Worm (Caenorhabditis elegans) whole organism, young adult: Measurements from ENCODE around the gene F29B9.12.

Experiments
- B0261.1 ChIP-seq: sonication (generic microtip); optimal IDR thresholded peaks from 2 replicates; lab custom pipeline; 2016; ENCODE audit warnings: mild to moderate bottlenecking, missing genetic modification characterization, moderate library complexity, missing compliant biosample characterization
- B0336.3 ChIP-seq: fragments of 200-800 bp; sonication (Bioruptor generic); IDR thresholded peaks from 2 replicates; pipeline ENCODE4 v1.3.6; 2022; ENCODE audit warnings: missing genetic modification characterization, missing compliant biosample characterization
- C17E4.6 ChIP-seq: fragments of 200-800 bp; sonication (Bioruptor generic); IDR thresholded peaks from 2 replicates; pipeline ENCODE4 v1.3.6; 2022; ENCODE audit warnings: missing genetic modification reagents, missing genetic modification characterization, missing compliant biosample characterization
- D2030.7 ChIP-seq: fragments of 200-800 bp; sonication (Bioruptor generic); IDR thresholded peaks from 2 replicates; pipeline ENCODE4 v1.3.6; 2022; ENCODE audit warnings: missing genetic modification reagents, missing genetic modification characterization, missing compliant biosample characterization
- F49E8.2 ChIP-seq: sonication (generic microtip); optimal IDR thresholded peaks from 3 replicates; lab custom pipeline; 2017; ENCODE audit warnings: missing genetic modification characterization, mild to moderate bottlenecking, missing compliant biosample characterization, antibody characterized with exemption, moderate library complexity; ENCODE audit not compliant: insufficient read depth
- F55B11.4 ChIP-seq: sonication (generic microtip); optimal IDR thresholded peaks from 2 replicates; lab custom pipeline; 2016; ENCODE audit warnings: missing compliant biosample characterization, missing genetic modification characterization, borderline replicate concordance; ENCODE audit not compliant: insufficient read depth
- T07F8.4 ChIP-seq: sonication (generic microtip); optimal IDR thresholded peaks from 2 replicates; lab custom pipeline; 2016; ENCODE audit warnings: mild to moderate bottlenecking, missing genetic modification characterization, moderate library complexity, missing compliant biosample characterization
- T26A5.8 ChIP-seq: sonication (generic microtip); optimal IDR thresholded peaks from 2 replicates; lab custom pipeline; 2016; ENCODE audit warnings: missing genetic modification characterization, missing compliant biosample characterization
- Y53F4B.3 ChIP-seq: fragments of 200-800 bp; sonication (Bioruptor generic); IDR thresholded peaks from 2 replicates; pipeline ENCODE4 v1.3.6; 2022; ENCODE audit warnings: missing genetic modification reagents, missing genetic modification characterization, missing compliant biosample characterization
- Y53G8AR.9 ChIP-seq: fragments of 200-800 bp; sonication (Bioruptor generic); conservative IDR thresholded peaks from 2 replicates; pipeline ENCODE4 v1.3.6; 2022; ENCODE audit warnings: missing genetic modification reagents, missing genetic modification characterization, missing compliant biosample characterization
- Y56A3A.18 ChIP-seq: fragments of 200-800 bp; sonication (Bioruptor generic); IDR thresholded peaks from 2 replicates; pipeline ENCODE4 v1.3.6; 2022; ENCODE audit warnings: missing genetic modification reagents, missing genetic modification characterization, missing compliant biosample characterization
- Y95B8A.8 ChIP-seq: fragments of 200-800 bp; sonication (Bioruptor generic); IDR thresholded peaks from 2 replicates; pipeline ENCODE4 v1.3.6; 2022; ENCODE audit warnings: missing genetic modification reagents, missing genetic modification characterization, missing compliant biosample characterization
- aptf-2 ChIP-seq: fragments of 200-800 bp; sonication (Bioruptor generic); conservative IDR thresholded peaks from 2 replicates; pipeline ENCODE4 v1.3.6; 2022; ENCODE audit warnings: missing genetic modification reagents, missing genetic modification characterization, missing compliant biosample characterization
- atf-7 ChIP-seq: sonication (generic microtip); optimal IDR thresholded peaks from 2 replicates; lab custom pipeline; 2017; ENCODE audit warnings: mild to moderate bottlenecking, missing genetic modification characterization, missing compliant biosample characterization
- athp-1 ChIP-seq: sonication (generic microtip); optimal IDR thresholded peaks from 2 replicates; lab custom pipeline; 2017; ENCODE audit warnings: mild to moderate bottlenecking, missing genetic modification characterization, missing compliant biosample characterization
- attf-3 ChIP-seq: fragments of 200-800 bp; sonication (Bioruptor generic); conservative IDR thresholded peaks from 2 replicates; pipeline ENCODE4 v1.3.6; 2022; ENCODE audit warnings: missing genetic modification reagents, missing genetic modification characterization, missing compliant biosample characterization
- attf-6 ChIP-seq: fragments of 200-800 bp; sonication (Bioruptor generic); IDR thresholded peaks from 2 replicates; pipeline ENCODE4 v1.3.6; 2022; ENCODE audit warnings: missing genetic modification reagents, missing genetic modification characterization, missing compliant biosample characterization
- ceh-100 ChIP-seq: fragments of 200-800 bp; sonication (Bioruptor generic); IDR thresholded peaks from 2 replicates; pipeline ENCODE4 v1.3.6; 2022; ENCODE audit warnings: missing genetic modification reagents, missing genetic modification characterization, missing compliant biosample characterization
- chd-7 ChIP-seq: sonication (generic microtip); optimal IDR thresholded peaks from 2 replicates; lab custom pipeline; 2016; ENCODE audit warnings: mild to moderate bottlenecking, missing genetic modification characterization, moderate library complexity, missing compliant biosample characterization
- dox-1 ChIP-seq: fragments of 200-800 bp; sonication (Bioruptor generic); IDR thresholded peaks from 2 replicates; pipeline ENCODE4 v1.3.6; 2022; ENCODE audit warnings: missing genetic modification reagents, missing genetic modification characterization, missing compliant biosample characterization
- egl-44 ChIP-seq: fragments of 200-800 bp; sonication (Bioruptor generic); IDR thresholded peaks from 2 replicates; pipeline ENCODE4 v1.3.6; 2022; ENCODE audit warnings: missing genetic modification reagents, missing genetic modification characterization, missing compliant biosample characterization
- ekl-4 ChIP-seq: fragments of 200-800 bp; sonication (Bioruptor generic); IDR thresholded peaks from 2 replicates; pipeline ENCODE4 v1.3.6; 2022; ENCODE audit warnings: missing genetic modification reagents, missing genetic modification characterization, missing compliant biosample characterization
- fkh-3 ChIP-seq: sonication (generic microtip); optimal IDR thresholded peaks from 2 replicates; lab custom pipeline; 2016; ENCODE audit warnings: mild to moderate bottlenecking, missing genetic modification characterization, missing compliant biosample characterization
- hlh-12 ChIP-seq: sonication (generic microtip); optimal IDR thresholded peaks from 2 replicates; lab custom pipeline; 2016; ENCODE audit warnings: missing genetic modification characterization, missing compliant biosample characterization
- hmg-20 ChIP-seq: fragments of 200-800 bp; sonication (Bioruptor generic); IDR thresholded peaks from 2 replicates; pipeline ENCODE4 v1.3.6; 2022; ENCODE audit warnings: missing genetic modification reagents, missing genetic modification characterization, missing compliant biosample characterization
- hrde-1 ChIP-seq: sonication (generic microtip); optimal IDR thresholded peaks from 2 replicates; lab custom pipeline; 2016; ENCODE audit warnings: missing genetic modification characterization, mild to moderate bottlenecking, missing compliant biosample characterization, moderate library complexity, missing genotype, missing genetic modification reagents, borderline replicate concordance
- hsf-1 ChIP-seq: fragments of 200-800 bp; sonication (Bioruptor generic); IDR thresholded peaks from 2 replicates; pipeline ENCODE4 v1.3.6; 2022; ENCODE audit warnings: missing genetic modification reagents, missing genetic modification characterization, missing compliant biosample characterization
- lin-35 ChIP-seq, 3 experiments: fragments of 150-350 bp in 2 of 3; sonication (generic microtip) in 1 of 3; optimal IDR thresholded peaks; 2 replicates each; lab custom pipeline; 2014 to 2018; ENCODE audit warnings: missing biosample characterization in 3 of 3, missing genetic modification characterization in 3 of 3, missing genetic modification reagents in 3 of 3
- lin-40 ChIP-seq: sonication (generic microtip); optimal IDR thresholded peaks from 2 replicates; lab custom pipeline; 2016; ENCODE audit warnings: missing genetic modification characterization, mild to moderate bottlenecking, missing compliant biosample characterization, missing genotype, missing genetic modification reagents
- lsl-1 ChIP-seq: fragments of 200-800 bp; sonication (Bioruptor generic); optimal IDR thresholded peaks from 2 replicates; lab custom pipeline; 2018; ENCODE audit warnings: mild to moderate bottlenecking, missing genetic modification characterization, moderate library complexity, missing compliant biosample characterization
- lsy-27 ChIP-seq: sonication (generic microtip); optimal IDR thresholded peaks from 2 replicates; lab custom pipeline; 2017; ENCODE audit warnings: missing genetic modification characterization, mild to moderate bottlenecking, missing compliant biosample characterization, antibody characterized with exemption, missing genotype, borderline replicate concordance; ENCODE audit not compliant: insufficient read depth
- madf-6 ChIP-seq: fragments of 200-800 bp; sonication (Bioruptor generic); IDR thresholded peaks from 2 replicates; pipeline ENCODE4 v1.3.6; 2022; ENCODE audit warnings: missing genetic modification reagents, missing genetic modification characterization, missing compliant biosample characterization
- mcd-1 ChIP-seq: fragments of 200-800 bp; sonication (Bioruptor generic); IDR thresholded peaks from 2 replicates; pipeline ENCODE4 v1.3.6; 2022; ENCODE audit warnings: missing genetic modification reagents, missing genetic modification characterization, missing compliant biosample characterization
- nfya-2 ChIP-seq: fragments of 200-800 bp; sonication (Bioruptor generic); IDR thresholded peaks from 2 replicates; pipeline ENCODE4 v1.3.6; 2022; ENCODE audit warnings: missing genetic modification reagents, missing genetic modification characterization, missing compliant biosample characterization
- nfyb-1 ChIP-seq: fragments of 200-800 bp; sonication (Bioruptor generic); IDR thresholded peaks from 2 replicates; pipeline ENCODE4 v1.3.6; 2022; ENCODE audit warnings: missing genetic modification reagents, missing genetic modification characterization, missing compliant biosample characterization
- nhr-179 ChIP-seq: sonication (generic microtip); optimal IDR thresholded peaks from 2 replicates; lab custom pipeline; 2016; ENCODE audit warnings: mild to moderate bottlenecking, missing genetic modification characterization, missing compliant biosample characterization
- nhr-80 ChIP-seq: sonication (generic microtip); optimal IDR thresholded peaks from 2 replicates; lab custom pipeline; 2016; ENCODE audit warnings: missing genetic modification characterization, missing compliant biosample characterization
- sdz-38 ChIP-seq: sonication (generic microtip); optimal IDR thresholded peaks from 2 replicates; lab custom pipeline; 2016; ENCODE audit warnings: missing genotype, missing genetic modification characterization, missing compliant biosample characterization
- snpc-1.3 ChIP-seq: sonication (generic microtip); optimal IDR thresholded peaks from 2 replicates; lab custom pipeline; 2017; ENCODE audit warnings: missing genetic modification characterization, mild to moderate bottlenecking, missing compliant biosample characterization, antibody characterized with exemption, moderate library complexity, missing genotype, missing genetic modification reagents; ENCODE audit not compliant: insufficient read depth
- snpc-3.4 ChIP-seq: sonication (generic microtip); optimal IDR thresholded peaks from 2 replicates; lab custom pipeline; 2017; ENCODE audit warnings: missing genetic modification characterization, mild to moderate bottlenecking, missing compliant biosample characterization, antibody characterized with exemption, moderate library complexity, missing genotype, missing genetic modification reagents
- tbp1 ChIP-seq: fragments of 200-800 bp; sonication (Bioruptor generic); optimal IDR thresholded peaks from 2 replicates; lab custom pipeline; 2018; ENCODE audit warnings: mild to moderate bottlenecking, missing genetic modification characterization, missing compliant biosample characterization
- unc-62 ChIP-seq: fragments of 150-350 bp; optimal IDR thresholded peaks from 2 replicates; lab custom pipeline; 2014; ENCODE audit warnings: missing biosample characterization, missing genetic modification reagents, missing genetic modification characterization
- xnd-1 ChIP-seq: sonication (generic microtip); optimal IDR thresholded peaks from 2 replicates; lab custom pipeline; 2016; ENCODE audit warnings: missing genotype, missing genetic modification reagents, missing genetic modification characterization, missing compliant biosample characterization
- zim-3 ChIP-seq: sonication (generic microtip); optimal IDR thresholded peaks from 2 replicates; lab custom pipeline; 2017; ENCODE audit warnings: mild to moderate bottlenecking, missing genetic modification characterization, moderate library complexity, missing compliant biosample characterization

F29B9.12 gene

DNA sequence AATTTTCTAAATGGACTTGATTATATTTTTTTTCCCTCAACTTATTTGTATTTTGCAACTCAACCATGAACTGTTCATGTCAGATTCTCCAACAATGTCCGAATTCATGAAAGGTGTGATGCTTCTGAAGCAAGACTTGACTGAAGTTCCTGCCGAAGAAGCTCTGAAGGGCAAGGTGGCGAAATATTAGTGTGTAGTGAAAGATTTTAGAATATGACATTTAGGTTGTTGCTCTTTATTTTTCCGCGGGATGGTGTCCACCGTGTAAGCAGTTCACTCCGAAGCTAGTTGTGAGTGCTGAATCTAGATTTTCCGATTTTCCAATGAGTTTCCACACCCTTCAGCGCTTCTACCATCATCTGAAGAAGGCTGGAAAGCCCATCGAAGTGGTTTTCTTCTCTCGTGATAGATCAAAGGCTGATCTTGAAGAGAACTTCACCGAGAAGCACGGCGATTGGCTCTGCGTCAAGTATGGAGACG is 16.9 kb upstream of the F29B9.12 start, which contains the start of gene F29B9.5 (continued):
- TF ChIP-seq F49E8.2 (peak; percentile 75), attf-6 (no peak), hlh-12 (tag; lab: Kevin White, UChicago) (no peak), Y53G8AR.9 (peak; percentile 80), nfya-2 (GFP tag; lab: Robert Waterston, UW) (0 out of 2 replicates have a peak, but pooled peaks have one; percentile 22), fkh-3 (tag; lab: Kevin White, UChicago) (peak; percentile 47), mcd-1 (GFP tag; lab: Robert Waterston, UW) (peak; percentile 31; the same call in 1 of the 2 replicates), zim-3 (tag; lab: Kevin White, UChicago) (peak; percentile 13), athp-1 (no peak), hsf-1 (GFP tag; lab: Robert Waterston, UW) (peak; percentile 77), tbp1 (GFP tag; lab: Kevin White, UChicago) (no peak), attf-3 (no peak), B0336.3 (GFP tag; lab: Robert Waterston, UW) (peak; percentile 86), lin-35 (GFP tag; optimal IDR thresholded peaks at IDR 0.05; lab: Kevin White, UChicago) (no peak), D2030.7 (GFP tag; lab: Robert Waterston, UW) (0 out of 2 replicates have a peak, but pooled peaks have one; percentile 9), chd-7 (tag; lab: Kevin White, UChicago) (peak; percentile 63), ekl-4 (GFP tag; lab: Robert Waterston, UW) (peak; percentile 71), nfyb-1 (GFP tag; lab: Robert Waterston, UW) (0 out of 2 replicates have a peak, but pooled peaks have one; percentile 54), atf-7 (tag; lab: Kevin White, UChicago) (peak; percentile 13), ceh-100 (GFP tag; lab: Robert Waterston, UW) (0 out of 2 replicates have a peak, but pooled peaks have one; percentile 14), T07F8.4 (tag; lab: Kevin White, UChicago) (peak; percentile 18), T26A5.8 (no peak), Y56A3A.18 (GFP tag; lab: Robert Waterston, UW) (peak; percentile 36; the same call in 1 of the 2 replicates), aptf-2 (no peak), nhr-179 (tag; lab: Kevin White, UChicago) (no peak)

DNA sequence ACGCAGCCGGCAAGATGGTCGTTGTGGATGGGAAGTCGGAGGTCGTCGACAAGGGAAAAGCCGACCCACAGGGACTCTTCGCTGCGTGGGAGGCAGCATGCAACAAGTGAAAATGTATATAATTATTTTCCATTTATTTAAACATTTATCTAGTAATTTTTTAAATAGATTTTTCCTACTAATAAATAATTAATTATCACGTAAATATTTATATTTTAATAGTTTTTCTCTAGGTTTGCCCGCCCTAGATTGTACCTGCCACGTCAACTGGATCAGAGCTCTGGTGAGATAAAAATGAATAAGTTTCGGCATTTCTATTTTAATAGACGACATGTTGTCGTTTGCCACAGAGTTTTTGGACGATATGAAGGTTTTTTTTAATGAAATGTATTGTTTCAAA is 16.4 kb upstream of the F29B9.12 start, which contains the start of gene psr-1:
psr-1 (plus strand) TSS at position 301 of the 400 bp plus-strand sequence.
- no peak for TF ChIP-seq sdz-38 (tag; lab: Kevin White, UChicago)
- no peak for TF ChIP-seq Y53F4B.3 (GFP tag; lab: Robert Waterston, UW)
- no peak for TF ChIP-seq Y95B8A.8 (GFP tag; lab: Robert Waterston, UW)
- TF ChIP-seq hmg-20 (GFP tag; lab: Robert Waterston, UW) = no peak
- no peak for TF ChIP-seq T07F8.4 (tag; lab: Kevin White, UChicago)

DNA sequence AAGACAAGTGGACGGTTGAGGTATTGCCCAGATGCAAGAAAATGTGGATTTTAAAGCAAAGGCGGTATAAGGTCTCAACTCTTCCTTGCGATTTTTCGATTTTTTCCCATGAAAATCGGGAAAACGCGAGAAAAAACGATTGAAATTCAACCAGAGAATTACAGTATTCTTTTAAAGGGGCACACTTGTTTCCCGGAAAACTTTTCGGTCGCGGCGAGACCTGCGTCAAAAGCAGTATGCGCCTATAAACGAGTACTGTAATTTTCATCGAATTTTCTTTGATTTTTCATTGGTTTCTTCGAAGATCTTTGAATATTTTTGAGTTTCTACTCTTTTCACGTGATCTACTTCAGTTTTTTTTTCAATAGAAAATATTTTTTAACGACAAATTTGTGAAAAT is 15.6 kb upstream of the F29B9.12 start:
- TF ChIP-seq hrde-1 (peak; percentile 11), xnd-1 (tag; lab: Kevin White, UChicago) (peak; percentile 96), lin-40 (tag; lab: Kevin White, UChicago) (no peak), lin-35 (GFP tag; optimal IDR thresholded peaks at IDR 0.05; lab: Kevin White, UChicago) (no peak), lsy-27 (tag; lab: Kevin White, UChicago) (no peak), egl-44 (GFP tag; lab: Robert Waterston, UW) (no peak), lsl-1 (GFP tag; lab: Kevin White, UChicago) (peak; percentile 99), F55B11.4 (tag; lab: Kevin White, UChicago) (no peak), hmg-20 (GFP tag; lab: Robert Waterston, UW) (no peak), nhr-80 (tag; lab: Kevin White, UChicago) (no peak), B0261.1 (tag; lab: Kevin White, UChicago) (no peak), ceh-100 (GFP tag; lab: Robert Waterston, UW) (peak; percentile 64), unc-62 (GFP tag; lab: Kevin White, UChicago) (no peak), C17E4.6 (GFP tag; lab: Robert Waterston, UW) (peak; percentile 42; the same call in 1 of the 2 replicates), madf-6 (GFP tag; lab: Robert Waterston, UW) (peak; percentile 98), dox-1 (GFP tag; lab: Robert Waterston, UW) (peak; percentile 76), snpc-3.4 (tag; lab: Kevin White, UChicago) (peak; percentile 71), snpc-1.3 (peak; percentile 23), nhr-179 (tag; lab: Kevin White, UChicago) (no peak), mcd-1 (GFP tag; lab: Robert Waterston, UW) (peak; percentile 49; the same call in 1 of the 2 replicates)
